Worm (Caenorhabditis elegans): ENCODE data around the gene math-25.

DNA sequence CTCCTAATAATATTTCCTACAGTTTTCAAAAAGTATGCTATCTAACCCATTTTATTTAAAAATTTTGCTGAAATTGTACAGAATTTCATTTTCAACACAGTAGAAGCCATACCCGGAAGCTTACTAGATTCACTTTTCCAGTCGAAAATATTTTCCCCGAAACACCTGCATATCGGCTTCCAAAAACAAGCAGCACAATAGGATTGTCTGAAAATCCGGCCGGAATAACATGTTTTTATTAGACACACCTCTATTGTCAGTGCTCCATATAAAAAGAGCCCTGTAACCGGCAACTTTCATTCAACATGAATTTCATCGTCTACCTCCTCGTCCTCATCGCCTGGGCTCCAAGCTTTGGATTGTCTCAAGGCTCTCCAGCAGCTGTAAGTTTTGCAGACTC is 43.4 kb upstream of the math-25 start, which contains the start of gene C52E2.2:
- no peak for TF ChIP-seq aly-2 (tag; optimal IDR thresholded peaks at IDR 0.05)
- TF ChIP-seq snu-23 (GFP tag; optimal IDR thresholded peaks at IDR 0.05), result no peak
- TF ChIP-seq nhr-84 (tag; optimal IDR thresholded peaks at IDR 0.05), result no peak

All from whole organism, L1 larva.